Fruit fly (Drosophila melanogaster): ENCODE results near the gene DIP-beta.

The DIP-beta gene

DNA sequence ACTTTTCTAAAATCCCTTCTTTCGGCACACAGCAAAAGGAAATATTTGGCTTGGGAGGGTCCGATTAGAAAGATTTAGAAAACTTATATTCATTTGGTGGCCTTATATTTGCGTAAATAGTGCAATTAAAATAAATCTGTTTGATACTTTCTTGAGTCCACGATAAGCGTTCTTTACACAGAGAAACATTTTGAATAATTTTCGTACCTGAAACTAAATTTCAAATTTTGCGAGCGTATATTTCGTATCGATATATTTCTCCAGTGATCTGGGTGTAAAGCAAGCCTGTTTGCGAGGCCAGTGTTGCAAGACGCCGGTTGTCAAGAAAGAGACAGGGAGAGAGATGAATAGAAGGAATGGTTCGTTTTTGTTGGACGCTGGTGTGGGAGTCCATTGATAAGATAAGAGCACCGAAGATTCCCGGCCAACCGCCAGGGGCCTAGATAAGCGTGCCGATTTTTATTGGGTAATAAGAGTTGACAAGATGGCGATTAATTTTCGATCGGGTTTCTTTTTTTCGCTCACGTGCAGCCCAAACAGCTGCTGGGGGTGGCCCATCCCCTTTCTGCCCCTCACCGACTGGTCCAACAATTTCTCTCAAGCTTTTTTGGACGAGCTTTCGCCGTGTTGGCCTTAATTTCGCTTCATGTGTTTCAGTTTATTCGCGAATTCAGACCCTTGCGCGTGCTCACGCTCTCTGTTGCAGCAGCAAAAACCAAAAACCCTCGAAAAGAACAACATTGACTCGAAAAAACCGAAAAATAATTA lies 83.7 kb downstream of the DIP-beta start, which contains the start of gene slgA (continued):
- TF ChIP-seq bbx (GFP tag; IDR thresholded peaks at IDR 0.05; ENCODE audit: partially characterized antibody) (peak; percentile 80), CG15601 (tag; optimal IDR thresholded peaks at IDR 0.05) (no peak), CG15696 (tag; optimal IDR thresholded peaks at IDR 0.05) (no peak), crol (GFP tag; IDR thresholded peaks at IDR 0.05) (peak; percentile 83), yki (optimal IDR thresholded peaks at IDR 0.05) (no peak), HLH3B (GFP tag; IDR thresholded peaks at IDR 0.05) (0 out of 2 replicates have a peak, but pooled peaks have one; percentile 21), ham (GFP tag; IDR thresholded peaks at IDR 0.05) (no peak), CG6765 (GFP tag; optimal IDR thresholded peaks at IDR 0.05) (peak; percentile 45), so (GFP tag; IDR thresholded peaks at IDR 0.05) (peak; percentile 14; the same call in 1 of the 3 replicates), Nf-YB (GFP tag; optimal IDR thresholded peaks at IDR 0.05) (peak; percentile 96), CG17568 (GFP tag; optimal IDR thresholded peaks at IDR 0.05) (no peak), NfI (GFP tag; optimal IDR thresholded peaks at IDR 0.05) (peak; percentile 58), maf-S (GFP tag; optimal IDR thresholded peaks at IDR 0.05) (no peak), CG13624 (GFP tag; optimal IDR thresholded peaks at IDR 0.05) (peak; percentile 59), Spps (tag; optimal IDR thresholded peaks at IDR 0.05) (no peak), CG6175 (GFP tag; IDR thresholded peaks at IDR 0.05) (no peak), CrebB (tag; optimal IDR thresholded peaks at IDR 0.05) (no peak), nom (GFP tag; optimal IDR thresholded peaks at IDR 0.05) (peak; percentile 22), psq (GFP tag; optimal IDR thresholded peaks at IDR 0.05) (no peak), CG12219 (GFP tag; optimal IDR thresholded peaks at IDR 0.05) (no peak), CG4617 (GFP tag; optimal IDR thresholded peaks at IDR 0.05; ENCODE audit: borderline replicate concordance) (no peak), kah (GFP tag; optimal IDR thresholded peaks at IDR 0.05) (no peak), repo (GFP tag; optimal IDR thresholded peaks at IDR 0.05) (no peak), B-H1 (GFP tag; IDR thresholded peaks at IDR 0.05) (no peak), Drgx (GFP tag; IDR thresholded peaks at IDR 0.05) (no peak), CG2889 (GFP tag; IDR thresholded peaks at IDR 0.05) (no peak), CG12236 (GFP tag; optimal IDR thresholded peaks at IDR 0.05) (no peak), toy (GFP tag; IDR thresholded peaks at IDR 0.05) (no peak), Trl (optimal IDR thresholded peaks at IDR 0.05) (no peak), Trl (GFP tag; optimal IDR thresholded peaks at IDR 0.05) (no peak), Mes4 (GFP tag; optimal IDR thresholded peaks at IDR 0.05) (no peak), CG9727 (GFP tag; optimal IDR thresholded peaks at IDR 0.05) (peak; percentile 40), Blimp-1 (GFP tag; optimal IDR thresholded peaks at IDR 0.05) (no peak), CG17186 (GFP tag; optimal IDR thresholded peaks at IDR 0.05) (peak; percentile 16), CTCF (GFP tag; optimal IDR thresholded peaks at IDR 0.05) (no peak), CG10959 (GFP tag; IDR thresholded peaks at IDR 0.05) (no peak), CG3407 (GFP tag; optimal IDR thresholded peaks at IDR 0.05) (no peak), CG6683 (GFP tag; optimal IDR thresholded peaks at IDR 0.05) (no peak), CG10366 (GFP tag; IDR thresholded peaks at IDR 0.05) (no peak), CG10147 (GFP tag; optimal IDR thresholded peaks at IDR 0.05) (no peak), CG11456 (GFP tag; IDR thresholded peaks at IDR 0.05) (peak; percentile 68; the same call in 1 of the 3 replicates), ci (GFP tag; IDR thresholded peaks at IDR 0.05) (peak; percentile 49; the same call in 1 of the 3 replicates), CG3847 (GFP tag; IDR thresholded peaks at IDR 0.05) (peak; percentile 47; the same call in 1 of the 2 replicates), CG7928 (GFP tag; optimal IDR thresholded peaks at IDR 0.05) (no peak), Camta (GFP tag; optimal IDR thresholded peaks at IDR 0.05) (peak; percentile 24), Dip3 (GFP tag; optimal IDR thresholded peaks at IDR 0.05) (peak; percentile 47), E2f1 (GFP tag; IDR thresholded peaks at IDR 0.05) (no peak), Bteb2 (GFP tag; optimal IDR thresholded peaks at IDR 0.05) (peak; percentile 35), br (optimal IDR thresholded peaks at IDR 0.05) (no peak), Tbp (GFP tag; optimal IDR thresholded peaks at IDR 0.05) (no peak), D19B (GFP tag; optimal IDR thresholded peaks at IDR 0.05) (no peak), dysf (GFP tag; IDR thresholded peaks at IDR 0.05) (no peak)

All from whole organism, embryonic.